Worm (Caenorhabditis elegans) whole organism, late embryonic: ENCODE measurements around the gene Y54G11A.17.

Experiments
- K02D7.2 ChIP-seq: sonication (generic microtip); optimal IDR thresholded peaks from 2 replicates; lab custom pipeline; 2017; ENCODE audit warnings: mild to moderate bottlenecking, missing genetic modification characterization, missing compliant biosample characterization
- T23F11.4 ChIP-seq: fragments of 200-800 bp; sonication (Bioruptor generic); optimal IDR thresholded peaks from 2 replicates; lab custom pipeline; 2018; ENCODE audit warnings: mild to moderate bottlenecking, missing genetic modification characterization, missing compliant biosample characterization
- ceh-24 ChIP-seq: sonication (generic microtip); optimal IDR thresholded peaks from 2 replicates; lab custom pipeline; 2016; ENCODE audit warnings: mild to moderate bottlenecking, missing genetic modification characterization, missing compliant biosample characterization
- ceh-45 ChIP-seq: fragments of 200-800 bp; sonication (Bioruptor generic); IDR thresholded peaks from 2 replicates; pipeline ENCODE4 v1.3.6; 2022; ENCODE audit warnings: missing genetic modification reagents, missing genetic modification characterization, missing compliant biosample characterization
- ceh-6 ChIP-seq: fragments of 200-800 bp; sonication (Bioruptor generic); optimal IDR thresholded peaks from 2 replicates; lab custom pipeline; 2018; ENCODE audit warnings: mild to moderate bottlenecking, missing genetic modification characterization, missing compliant biosample characterization
- ceh-9 ChIP-seq: sonication (generic microtip); optimal IDR thresholded peaks from 2 replicates; lab custom pipeline; 2016; ENCODE audit warnings: mild to moderate bottlenecking, missing genetic modification characterization, inconsistent platforms, missing compliant biosample characterization
- elt-4 ChIP-seq: sonication (generic microtip); optimal IDR thresholded peaks from 2 replicates; lab custom pipeline; 2016; ENCODE audit warnings: missing genetic modification characterization, missing compliant biosample characterization
- fax-1 ChIP-seq: sonication (generic microtip); optimal IDR thresholded peaks from 2 replicates; lab custom pipeline; 2016; ENCODE audit warnings: missing genotype, missing genetic modification characterization, missing compliant biosample characterization
- nfya-1 ChIP-seq: sonication (generic microtip); optimal IDR thresholded peaks from 2 replicates; lab custom pipeline; 2017; ENCODE audit warnings: missing genetic modification characterization, mild to moderate bottlenecking, missing compliant biosample characterization, antibody characterized with exemption, moderate library complexity
- nhr-11 ChIP-seq: fragments of 150-350 bp; optimal IDR thresholded peaks from 2 replicates; lab custom pipeline; 2014; ENCODE audit warnings: missing biosample characterization, missing genetic modification characterization
- pat-9 ChIP-seq: fragments of 200-800 bp; sonication (Bioruptor generic); optimal IDR thresholded peaks from 2 replicates; lab custom pipeline; 2018; ENCODE audit warnings: mild to moderate bottlenecking, missing genetic modification characterization, moderate library complexity, missing compliant biosample characterization

DNA sequence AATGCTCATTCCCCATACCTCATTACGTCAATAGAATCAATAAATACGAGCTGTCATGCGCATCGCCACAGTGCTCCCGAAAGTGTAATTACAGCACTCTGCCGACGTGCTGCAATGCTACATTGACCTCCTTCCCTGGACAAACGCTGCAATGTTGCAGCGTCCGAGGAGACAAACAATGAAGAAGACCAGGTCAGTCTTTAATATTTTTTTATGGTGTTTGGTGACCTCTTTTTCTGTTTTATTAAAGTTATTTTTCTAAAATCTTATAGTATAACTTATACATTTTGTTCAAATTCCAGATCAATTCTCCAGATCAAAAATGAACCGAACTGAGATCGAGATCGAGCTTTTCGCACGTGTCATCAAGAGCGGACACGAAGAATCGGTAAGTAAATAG, 32.2 kb upstream of the Y54G11A.17 start, which contains the start of gene sdz-26:
- TF ChIP-seq ceh-6 (GFP tag; lab: Kevin White, UChicago) (no peak), K02D7.2 (tag; lab: Kevin White, UChicago) (no peak), elt-4 (tag; lab: Kevin White, UChicago) (no peak), T23F11.4 (no peak), nhr-11 (tag; lab: Kevin White, UChicago) (no peak), pat-9 (tag; lab: Kevin White, UChicago) (no peak), ceh-9 (no peak), ceh-24 (tag; lab: Kevin White, UChicago) (no peak), fax-1 (no peak), ceh-45 (GFP tag; lab: Robert Waterston, UW) (no peak), nfya-1 (no peak)
